Fruit fly (Drosophila melanogaster): ENCODE data around the gene CG5194.

The CG5194 gene

DNA sequence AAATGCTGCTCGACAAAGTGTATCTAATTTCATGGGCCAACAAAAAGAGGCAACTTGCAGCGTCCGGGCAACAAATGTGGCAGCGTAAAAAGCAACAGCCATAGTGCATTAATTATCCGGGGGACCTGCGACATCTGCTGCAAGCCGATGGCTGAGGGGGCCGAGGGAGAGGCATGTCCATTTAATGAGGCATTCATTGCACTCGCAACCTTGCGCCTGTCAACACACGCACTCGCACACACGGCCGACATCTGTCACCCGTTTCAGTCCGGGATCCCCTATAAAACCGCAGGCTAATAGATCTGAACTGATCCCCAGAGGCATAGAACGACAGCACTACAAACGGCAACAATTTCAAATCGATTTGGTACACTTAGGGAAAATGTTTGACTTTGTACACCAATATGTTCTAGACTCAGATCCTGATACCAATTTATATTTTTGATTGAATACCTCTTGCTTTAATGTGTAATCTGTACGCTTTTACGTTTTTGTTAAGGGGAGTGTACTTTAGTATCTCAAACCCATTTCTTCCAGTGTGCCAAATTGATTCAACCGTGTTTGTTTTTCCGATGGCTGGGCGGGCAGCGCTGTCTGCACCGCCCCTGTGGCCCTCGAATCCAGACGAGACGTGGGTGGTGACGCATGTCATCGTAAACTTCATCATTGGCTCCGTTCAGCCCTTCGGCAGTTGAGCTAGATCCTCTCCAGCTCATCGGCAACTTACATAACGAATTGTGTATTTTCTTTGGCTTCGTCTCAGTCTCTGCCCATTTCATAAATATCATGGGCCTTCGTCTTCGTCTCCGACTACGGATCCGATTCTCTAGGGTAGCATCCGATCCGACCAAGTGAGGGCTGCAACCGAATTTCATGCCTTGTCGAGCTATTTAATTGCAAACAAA is 2.1 kb upstream of the CG5194 start (continued):
- peak; percentile 54 for TF ChIP-seq CG10462 (GFP tag; optimal IDR thresholded peaks at IDR 0.05)
- peak; percentile 63 for TF ChIP-seq CG18476 (GFP tag; optimal IDR thresholded peaks at IDR 0.05)
- no peak for TF ChIP-seq dati (GFP tag; IDR thresholded peaks at IDR 0.05)
- no peak; the same call in 1 of the 2 replicates for TF ChIP-seq CG4360 (GFP tag; IDR thresholded peaks at IDR 0.05)
- peak; percentile 70 for TF ChIP-seq CG2202 (tag; optimal IDR thresholded peaks at IDR 0.05)
- no peak for TF ChIP-seq hbn (GFP tag; IDR thresholded peaks at IDR 0.05; ENCODE audit: partially characterized antibody)
- peak; percentile 91 for TF ChIP-seq dan (GFP tag; IDR thresholded peaks at IDR 0.05)
- TF ChIP-seq Blimp-1 (GFP tag; optimal IDR thresholded peaks at IDR 0.05) = peak; percentile 76
- no peak for TF ChIP-seq vnd (GFP tag; IDR thresholded peaks at IDR 0.05; ENCODE audit: partially characterized antibody)
- no peak for TF ChIP-seq CG7987 (GFP tag; optimal IDR thresholded peaks at IDR 0.05)
- no peak for TF ChIP-seq Hand (GFP tag; optimal IDR thresholded peaks at IDR 0.05)
- peak; percentile 45 for TF ChIP-seq Mad (GFP tag; optimal IDR thresholded peaks at IDR 0.05)
- TF ChIP-seq aop (GFP tag; IDR thresholded peaks at IDR 0.05) = no peak
- no peak for TF ChIP-seq Opbp (GFP tag; IDR thresholded peaks at IDR 0.05; ENCODE audit: partially characterized antibody)
- TF ChIP-seq CG3163 (GFP tag; optimal IDR thresholded peaks at IDR 0.05) = peak; percentile 53
- TF ChIP-seq chinmo (GFP tag; IDR thresholded peaks at IDR 0.05; ENCODE audit: partially characterized antibody) = no peak
- TF ChIP-seq Ptx1 (GFP tag; IDR thresholded peaks at IDR 0.05) = peak; percentile 69
- TF ChIP-seq toy (GFP tag; IDR thresholded peaks at IDR 0.05) = no peak
- peak; percentile 32 for TF ChIP-seq Bdp1 (GFP tag; optimal IDR thresholded peaks at IDR 0.05)
- TF ChIP-seq sisA (GFP tag; IDR thresholded peaks at IDR 0.05) = peak; percentile 84
- peak; percentile 79 for TF ChIP-seq CG2678 (tag; optimal IDR thresholded peaks at IDR 0.05)
- no peak for TF ChIP-seq ftz-f1 (GFP tag; optimal IDR thresholded peaks at IDR 0.05)
- TF ChIP-seq CG2712 (tag; optimal IDR thresholded peaks at IDR 0.05) = peak; percentile 91
- no peak for TF ChIP-seq CG4282 (GFP tag; optimal IDR thresholded peaks at IDR 0.05)
- no peak for TF ChIP-seq CG34224 (GFP tag; IDR thresholded peaks at IDR 0.05; ENCODE audit: partially characterized antibody)
- TF ChIP-seq CG9437 (GFP tag; optimal IDR thresholded peaks at IDR 0.05) = peak; percentile 34
- TF ChIP-seq scrt (GFP tag; optimal IDR thresholded peaks at IDR 0.05) = no peak
- TF ChIP-seq CG1647 (GFP tag; optimal IDR thresholded peaks at IDR 0.05) = peak; percentile 21
- TF ChIP-seq tap (tag; optimal IDR thresholded peaks at IDR 0.05) = no peak
- no peak for TF ChIP-seq MESR4 (GFP tag; optimal IDR thresholded peaks at IDR 0.05)
- TF ChIP-seq kni (GFP tag; optimal IDR thresholded peaks at IDR 0.05) = peak; percentile 56
- peak; percentile 73 for TF ChIP-seq lmd (GFP tag; IDR thresholded peaks at IDR 0.05)
- TF ChIP-seq CG10267 (tag; optimal IDR thresholded peaks at IDR 0.05) = peak; percentile 84
- TF ChIP-seq Hsf (GFP tag; optimal IDR thresholded peaks at IDR 0.05) = peak; percentile 68
- TF ChIP-seq Oaz (GFP tag; IDR thresholded peaks at IDR 0.05) = no peak
- peak; percentile 59; the same call in 1 of the 3 replicates for TF ChIP-seq jigr1 (GFP tag; IDR thresholded peaks at IDR 0.05)
- peak in 1 of 2 experiments; percentile 16 for TF ChIP-seq tll (GFP tag; optimal IDR thresholded peaks at IDR 0.05)
- peak; percentile 59 for TF ChIP-seq Hr3 (GFP tag; optimal IDR thresholded peaks at IDR 0.05)
- no peak for TF ChIP-seq CG10321 (GFP tag; IDR thresholded peaks at IDR 0.05)
- peak; percentile 88 for TF ChIP-seq CG18262 (tag; optimal IDR thresholded peaks at IDR 0.05)
- TF ChIP-seq Bgb (GFP tag; IDR thresholded peaks at IDR 0.05; ENCODE audit: partially characterized antibody) = no peak
- peak; percentile 74 for TF ChIP-seq Chrac-16 (GFP tag; optimal IDR thresholded peaks at IDR 0.05)
- peak; percentile 85 for TF ChIP-seq jumu (GFP tag; optimal IDR thresholded peaks at IDR 0.05)
- peak; percentile 71 for TF ChIP-seq Rx (GFP tag; IDR thresholded peaks at IDR 0.05)
- no peak for TF ChIP-seq schlank (tag; optimal IDR thresholded peaks at IDR 0.05)
- peak; percentile 71 for TF ChIP-seq D19A (tag; optimal IDR thresholded peaks at IDR 0.05)
- TF ChIP-seq CG32532 (GFP tag; IDR thresholded peaks at IDR 0.05) = 0 out of 2 replicates have a peak, but pooled peaks have one; percentile 27
- peak; percentile 9 for TF ChIP-seq CG9817 (tag; optimal IDR thresholded peaks at IDR 0.05)

Measured in whole organism, embryonic.